Worm (Caenorhabditis elegans) whole organism, L1 larva: ENCODE measurements around the gene T08G5.15.

Experiments
- C16A3.4 ChIP-seq: fragments of 150-350 bp; optimal IDR thresholded peaks from 2 replicates; lab custom pipeline; 2014; ENCODE audit warnings: missing biosample characterization, missing genetic modification characterization
- C34B4.2 ChIP-seq: sonication (generic microtip); optimal IDR thresholded peaks from 2 replicates; lab custom pipeline; 2017; ENCODE audit warnings: mild to moderate bottlenecking, missing genetic modification characterization, missing compliant biosample characterization
- Y116A8C.19 ChIP-seq: sonication (generic microtip); optimal IDR thresholded peaks from 2 replicates; lab custom pipeline; 2016; ENCODE audit warnings: missing compliant biosample characterization, missing genetic modification characterization, borderline replicate concordance
- aha-1 ChIP-seq: fragments of 150-350 bp; optimal IDR thresholded peaks from 2 replicates; lab custom pipeline; 2014; ENCODE audit warnings: missing biosample characterization, missing genetic modification characterization
- aly-2 ChIP-seq: fragments of 150-350 bp; optimal IDR thresholded peaks from 2 replicates; lab custom pipeline; 2014; ENCODE audit warnings: missing biosample characterization, missing genetic modification characterization
- ama-1 ChIP-seq: fragments of 150-350 bp; optimal IDR thresholded peaks from 2 replicates; lab custom pipeline; 2014
- blmp-1 ChIP-seq: fragments of 150-350 bp; optimal IDR thresholded peaks from 2 replicates; lab custom pipeline; 2014; ENCODE audit warnings: missing biosample characterization, missing genetic modification characterization
- ceh-8 ChIP-seq: fragments of 200-800 bp; sonication (Bioruptor generic); optimal IDR thresholded peaks from 2 replicates; lab custom pipeline; 2018; ENCODE audit warnings: mild to moderate bottlenecking, missing genetic modification characterization, moderate library complexity, missing compliant biosample characterization
- ceh-90 ChIP-seq: sonication (generic microtip); optimal IDR thresholded peaks from 2 replicates; lab custom pipeline; 2016; ENCODE audit warnings: missing genetic modification characterization, missing compliant biosample characterization
- ces-1 ChIP-seq: fragments of 150-350 bp; optimal IDR thresholded peaks from 2 replicates; lab custom pipeline; 2014; ENCODE audit warnings: missing biosample characterization, missing genetic modification reagents, missing genetic modification characterization
- dsc-1 ChIP-seq: sonication (generic microtip); optimal IDR thresholded peaks from 2 replicates; lab custom pipeline; 2016; ENCODE audit warnings: mild to moderate bottlenecking, missing genetic modification characterization, missing compliant biosample characterization
- efl-1 ChIP-seq, 4 experiments: fragments of 150-350 bp; optimal IDR thresholded peaks in 3 of 4; peaks in 1 of 4; 1 replicate in 1 of 4; 2 replicates in 3 of 4; lab custom pipeline; 2014; ENCODE audit warnings: missing biosample characterization in 2 of 4, missing genetic modification characterization in 2 of 4, missing genetic modification reagents in 2 of 4
- efl-3 ChIP-seq: fragments of 200-800 bp; sonication (Bioruptor generic); optimal IDR thresholded peaks from 2 replicates; lab custom pipeline; 2018; ENCODE audit warnings: mild to moderate bottlenecking, missing genetic modification characterization, missing compliant biosample characterization
- egl-13 ChIP-seq: sonication (generic microtip); optimal IDR thresholded peaks from 2 replicates; lab custom pipeline; 2016; ENCODE audit warnings: missing genotype, missing genetic modification reagents, missing genetic modification characterization, missing compliant biosample characterization
- egl-27 ChIP-seq, 2 experiments: fragments of 150-350 bp in 1 of 2; sonication (generic microtip); optimal IDR thresholded peaks; 3 replicates each; lab custom pipeline; 2017 to 2018; ENCODE audit warnings: missing biosample characterization in 2 of 2, missing genetic modification characterization in 2 of 2, missing genetic modification reagents in 2 of 2
- elt-3 ChIP-seq, 6 experiments: fragments of 150-350 bp in 1 of 6; sonication (generic microtip); optimal IDR thresholded peaks; 2 replicates each; lab custom pipeline; 2017 to 2018; ENCODE audit warnings: missing biosample characterization in 6 of 6, missing genetic modification characterization in 6 of 6, inconsistent platforms in 1 of 6
- ets-5 ChIP-seq: fragments of 200-800 bp; sonication (Bioruptor generic); IDR thresholded peaks from 2 replicates; pipeline ENCODE4 v1.3.6; 2022; ENCODE audit warnings: missing genetic modification characterization, missing compliant biosample characterization
- fkh-4 ChIP-seq: sonication (generic microtip); optimal IDR thresholded peaks from 2 replicates; lab custom pipeline; 2016; ENCODE audit warnings: missing compliant biosample characterization, missing genetic modification characterization, borderline replicate concordance
- fkh-8 ChIP-seq: sonication (generic microtip); optimal IDR thresholded peaks from 2 replicates; lab custom pipeline; 2016; ENCODE audit warnings: mild to moderate bottlenecking, missing genetic modification characterization, missing compliant biosample characterization
- fos-1 ChIP-seq: fragments of 150-350 bp; optimal IDR thresholded peaks from 2 replicates; lab custom pipeline; 2014; ENCODE audit warnings: missing biosample characterization, missing genetic modification characterization
- hlh-17 ChIP-seq: fragments of 200-800 bp; sonication (Bioruptor generic); optimal IDR thresholded peaks from 2 replicates; lab custom pipeline; 2018; ENCODE audit warnings: missing genetic modification characterization, mild to moderate bottlenecking, missing compliant biosample characterization, moderate library complexity, borderline replicate concordance
- hpl-2 ChIP-seq: fragments of 150-350 bp; optimal IDR thresholded peaks from 2 replicates; lab custom pipeline; 2014; ENCODE audit warnings: missing biosample characterization, missing genetic modification reagents, missing genetic modification characterization
- irx-1 ChIP-seq: sonication (generic microtip); optimal IDR thresholded peaks from 2 replicates; lab custom pipeline; 2016; ENCODE audit warnings: missing genetic modification characterization, missing compliant biosample characterization
- lin-13 ChIP-seq: fragments of 150-350 bp; optimal IDR thresholded peaks from 2 replicates; lab custom pipeline; 2014; ENCODE audit warnings: missing biosample characterization, missing genetic modification reagents, missing genetic modification characterization
- lin-14 ChIP-seq: fragments of 200-800 bp; sonication (Bioruptor generic); optimal IDR thresholded peaks from 2 replicates; lab custom pipeline; 2018; ENCODE audit warnings: mild to moderate bottlenecking, missing genetic modification characterization, moderate library complexity, missing compliant biosample characterization
- lir-3 ChIP-seq: sonication (generic microtip); optimal IDR thresholded peaks from 2 replicates; lab custom pipeline; 2016; ENCODE audit warnings: mild to moderate bottlenecking, missing genetic modification characterization, moderate library complexity, missing compliant biosample characterization; ENCODE audit not compliant: poor library complexity
- lsy-2 ChIP-seq, 2 experiments: fragments of 150-350 bp; optimal IDR thresholded peaks; 2 replicates each; lab custom pipeline; 2014; ENCODE audit warnings: missing biosample characterization in 2 of 2, missing genetic modification characterization in 2 of 2
- mab-9 ChIP-seq: fragments of 200-800 bp; sonication (Bioruptor generic); IDR thresholded peaks from 2 replicates; pipeline ENCODE4 v1.3.6; 2022; ENCODE audit warnings: missing genetic modification reagents, missing genetic modification characterization, missing compliant biosample characterization
- mdl-1 ChIP-seq, 2 experiments: fragments of 150-350 bp; optimal IDR thresholded peaks; 2 replicates each; lab custom pipeline; 2014 to 2017; ENCODE audit warnings: missing biosample characterization in 2 of 2, missing genetic modification characterization in 2 of 2, inconsistent platforms in 1 of 2
- nhr-11 ChIP-seq: fragments of 150-350 bp; optimal IDR thresholded peaks from 2 replicates; lab custom pipeline; 2014; ENCODE audit warnings: missing biosample characterization, missing genetic modification characterization
- nhr-20 ChIP-seq: sonication (generic microtip); optimal IDR thresholded peaks from 2 replicates; lab custom pipeline; 2016; ENCODE audit warnings: mild to moderate bottlenecking, missing genetic modification characterization, missing compliant biosample characterization
- nhr-237 ChIP-seq: fragments of 150-350 bp; optimal IDR thresholded peaks from 2 replicates; lab custom pipeline; 2014; ENCODE audit warnings: missing biosample characterization, missing genetic modification characterization
- nhr-28 ChIP-seq: fragments of 150-350 bp; optimal IDR thresholded peaks from 2 replicates; lab custom pipeline; 2014; ENCODE audit warnings: missing biosample characterization, missing genetic modification characterization
- nhr-71 ChIP-seq: sonication (generic microtip); optimal IDR thresholded peaks from 2 replicates; lab custom pipeline; 2016; ENCODE audit warnings: mild to moderate bottlenecking, missing genetic modification characterization, moderate library complexity, missing compliant biosample characterization
- nhr-85 ChIP-seq: sonication (generic microtip); peaks from one replicate; lab custom pipeline; 2016; ENCODE audit warnings: missing genetic modification characterization, inconsistent platforms, missing compliant biosample characterization
- nhr-90 ChIP-seq: sonication (generic microtip); optimal IDR thresholded peaks from 2 replicates; lab custom pipeline; 2016; ENCODE audit warnings: mild to moderate bottlenecking, missing genetic modification characterization, missing compliant biosample characterization; ENCODE audit not compliant: poor library complexity
- pax-3 ChIP-seq: fragments of 200-800 bp; sonication (Bioruptor generic); optimal IDR thresholded peaks from 2 replicates; lab custom pipeline; 2018; ENCODE audit warnings: mild to moderate bottlenecking, missing genetic modification characterization, moderate library complexity, missing compliant biosample characterization
- pqm-1 ChIP-seq: sonication (generic microtip); optimal IDR thresholded peaks from 3 replicates; lab custom pipeline; 2017; ENCODE audit warnings: missing biosample characterization, missing genetic modification characterization
- rnt-1 ChIP-seq: sonication (generic microtip); optimal IDR thresholded peaks from 2 replicates; lab custom pipeline; 2016; ENCODE audit warnings: mild to moderate bottlenecking, missing genetic modification characterization, moderate library complexity, missing compliant biosample characterization
- skn-1 ChIP-seq: fragments of 150-350 bp; optimal IDR thresholded peaks from 2 replicates; lab custom pipeline; 2014; ENCODE audit warnings: missing biosample characterization, missing genetic modification characterization
- snu-23 ChIP-seq: sonication (generic microtip); optimal IDR thresholded peaks from 2 replicates; lab custom pipeline; 2016; ENCODE audit warnings: missing genetic modification characterization, missing compliant biosample characterization
- sox-4 ChIP-seq: sonication (generic microtip); optimal IDR thresholded peaks from 2 replicates; lab custom pipeline; 2016; ENCODE audit warnings: missing genetic modification characterization, missing compliant biosample characterization
- sptf-1 ChIP-seq: fragments of 150-350 bp; optimal IDR thresholded peaks from 2 replicates; lab custom pipeline; 2014; ENCODE audit warnings: missing biosample characterization, missing genetic modification characterization
- swsn-7 ChIP-seq: sonication (generic microtip); optimal IDR thresholded peaks from 2 replicates; lab custom pipeline; 2016; ENCODE audit warnings: missing genetic modification characterization, missing compliant biosample characterization
- tbx-2 ChIP-seq: sonication (generic microtip); optimal IDR thresholded peaks from 2 replicates; lab custom pipeline; 2016; ENCODE audit warnings: missing genetic modification characterization, missing compliant biosample characterization
- tlp-1 ChIP-seq: fragments of 150-350 bp; optimal IDR thresholded peaks from 2 replicates; lab custom pipeline; 2014; ENCODE audit warnings: missing biosample characterization, missing genetic modification characterization
- unc-130 ChIP-seq: fragments of 150-350 bp; optimal IDR thresholded peaks from 2 replicates; lab custom pipeline; 2017; ENCODE audit warnings: missing biosample characterization, missing genetic modification characterization, inconsistent platforms
- unc-30 ChIP-seq: sonication (generic microtip); optimal IDR thresholded peaks from 2 replicates; lab custom pipeline; 2017; ENCODE audit warnings: missing biosample characterization, missing genetic modification characterization
- unc-98 ChIP-seq: fragments of 200-800 bp; sonication (Bioruptor generic); IDR thresholded peaks from 2 replicates; pipeline ENCODE4 v1.3.6; 2022; ENCODE audit warnings: missing genetic modification characterization, missing compliant biosample characterization
- xbp-1 ChIP-seq: sonication (generic microtip); optimal IDR thresholded peaks from 2 replicates; lab custom pipeline; 2016; ENCODE audit warnings: missing genetic modification characterization, missing compliant biosample characterization
- zag-1 ChIP-seq: fragments of 150-350 bp; optimal IDR thresholded peaks from 2 replicates; lab custom pipeline; 2014; ENCODE audit warnings: missing biosample characterization, missing genetic modification characterization
- zip-4 ChIP-seq: fragments of 200-800 bp; sonication (Bioruptor generic); optimal IDR thresholded peaks from 2 replicates; lab custom pipeline; 2018; ENCODE audit warnings: mild to moderate bottlenecking, missing genetic modification characterization, moderate library complexity, missing compliant biosample characterization
- ztf-11 ChIP-seq, 2 experiments: sonication (generic microtip); optimal IDR thresholded peaks; 2 replicates each; lab custom pipeline; 2016 to 2017; ENCODE audit warnings: missing genetic modification characterization in 2 of 2, missing biosample characterization in 1 of 2, missing compliant biosample characterization in 1 of 2
- ztf-4 ChIP-seq: fragments of 150-350 bp; optimal IDR thresholded peaks from 2 replicates; lab custom pipeline; 2014; ENCODE audit warnings: missing biosample characterization, missing genetic modification characterization

T08G5.15 gene

DNA sequence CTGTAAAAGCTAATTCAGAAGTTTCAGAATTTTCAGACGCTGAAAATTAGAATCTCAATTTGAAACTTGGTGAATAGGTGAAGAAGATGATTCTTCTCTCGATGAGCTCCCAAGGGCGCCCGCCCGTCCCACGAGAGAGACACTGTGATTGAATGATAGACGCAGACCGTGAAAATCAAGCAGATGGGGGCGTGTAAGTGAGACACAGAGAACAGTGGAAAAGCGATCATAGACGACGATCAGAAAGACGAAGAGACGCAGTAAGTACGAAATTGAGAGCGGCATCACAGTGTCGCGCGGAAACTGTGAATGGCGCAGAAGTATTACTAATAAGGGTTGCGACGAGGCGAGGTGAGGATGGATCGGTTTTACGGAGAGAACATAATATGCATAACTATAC is 20.6 kb downstream of the T08G5.15 start (continued):
- TF ChIP-seq C34B4.2 (no peak), irx-1 (tag; lab: Kevin White, UChicago) (no peak), hlh-17 (GFP tag; lab: Kevin White, UChicago) (no peak), lsy-2 (tag; optimal IDR thresholded peaks at IDR 0.05; lab: Kevin White, UChicago) (peak in 1 of 2 experiments; percentile 17), nhr-237 (tag; lab: Kevin White, UChicago) (no peak), mdl-1 (tag; optimal IDR thresholded peaks at IDR 0.05; lab: Kevin White, UChicago) (peak in 1 of 2 experiments; percentile 0), unc-98 (no peak), nhr-11 (tag; lab: Kevin White, UChicago) (no peak), zip-4 (GFP tag; lab: Kevin White, UChicago) (no peak), ets-5 (no peak), swsn-7 (tag; lab: Kevin White, UChicago) (peak; percentile 2), snu-23 (GFP tag; lab: Kevin White, UChicago) (peak; percentile 53), ceh-90 (tag; lab: Kevin White, UChicago) (no peak), unc-30 (tag; lab: Kevin White, UChicago) (no peak), skn-1 (tag; lab: Kevin White, UChicago) (no peak), ces-1 (GFP tag; lab: Kevin White, UChicago) (no peak), nhr-85 (tag; lab: Kevin White, UChicago) (peak; percentile 23), rnt-1 (tag; lab: Kevin White, UChicago) (peak; percentile 42), nhr-71 (tag; lab: Kevin White, UChicago) (peak; percentile 32), ztf-11 (tag; optimal IDR thresholded peaks at IDR 0.05; lab: Kevin White, UChicago) (no peak), nhr-90 (tag; lab: Kevin White, UChicago) (no peak), lir-3 (tag; lab: Kevin White, UChicago) (no peak), ceh-8 (GFP tag; lab: Kevin White, UChicago) (no peak), sptf-1 (no peak), sox-4 (tag; lab: Kevin White, UChicago) (no peak), C16A3.4 (tag; lab: Kevin White, UChicago) (no peak), fkh-4 (tag; lab: Kevin White, UChicago) (no peak), lin-14 (GFP tag; lab: Kevin White, UChicago) (peak; percentile 40), hpl-2 (GFP tag; lab: Kevin White, UChicago) (no peak), aly-2 (no peak), dsc-1 (tag; lab: Kevin White, UChicago) (peak; percentile 45), pax-3 (tag; lab: Kevin White, UChicago) (no peak), ztf-4 (tag; lab: Kevin White, UChicago) (no peak), nhr-28 (tag; lab: Kevin White, UChicago) (no peak), zag-1 (tag; lab: Kevin White, UChicago) (no peak), efl-3 (GFP tag; lab: Kevin White, UChicago) (no peak), Y116A8C.19 (tag; lab: Kevin White, UChicago) (no peak), xbp-1 (tag; lab: Kevin White, UChicago) (no peak), unc-130 (tag; lab: Kevin White, UChicago) (peak; percentile 8), tbx-2 (tag; lab: Kevin White, UChicago) (no peak), egl-27 (tag; optimal IDR thresholded peaks at IDR 0.05; lab: Kevin White, UChicago) (no peak), fos-1 (no peak), nhr-20 (tag; lab: Kevin White, UChicago) (peak; percentile 18), aha-1 (tag; lab: Kevin White, UChicago) (no peak), efl-1 (optimal IDR thresholded peaks at IDR 0.05; lab: Kevin White, UChicago) (peak; percentile 23 to 36), efl-1 (GFP tag; optimal IDR thresholded peaks at IDR 0.05 in 1 of 2; lab: Kevin White, UChicago) (peak in 1 of 2 experiments; percentile 92), tlp-1 (tag; lab: Kevin White, UChicago) (no peak), lin-13 (no peak), elt-3 (tag; optimal IDR thresholded peaks at IDR 0.05; lab: Kevin White, UChicago) (no peak), pqm-1 (tag; lab: Kevin White, UChicago) (no peak), ama-1 (no peak), fkh-8 (no peak), mab-9 (no peak), blmp-1 (peak; percentile 74), egl-13 (no peak)
